Fruit fly (Drosophila melanogaster) whole organism, adult: ENCODE data around the gene CG12481.

ENCODE experiments used
- tj ChIP-seq: fragments of 200-800 bp; sonication (Bioruptor generic); optimal IDR thresholded peaks from 3 replicates; lab custom pipeline; 2017; ENCODE audit warnings: missing biosample characterization, mild to moderate bottlenecking, missing genetic modification characterization, moderate library complexity
- toe ChIP-seq: fragments of 200-800 bp; sonication (Bioruptor generic); optimal IDR thresholded peaks from 2 replicates; lab custom pipeline; 2016; ENCODE audit warnings: missing biosample characterization, missing genetic modification characterization

dm6 chrX:14216844-14217243 lies 29.8 kb downstream of the CG12481 start:
- TF ChIP-seq toe: no peak
- no peak for TF ChIP-seq tj (GFP tag; lab: Kevin White, UChicago)
